Worm (Caenorhabditis elegans): Measurements from ENCODE around the gene mrps-22.

Gene mrps-22

DNA sequence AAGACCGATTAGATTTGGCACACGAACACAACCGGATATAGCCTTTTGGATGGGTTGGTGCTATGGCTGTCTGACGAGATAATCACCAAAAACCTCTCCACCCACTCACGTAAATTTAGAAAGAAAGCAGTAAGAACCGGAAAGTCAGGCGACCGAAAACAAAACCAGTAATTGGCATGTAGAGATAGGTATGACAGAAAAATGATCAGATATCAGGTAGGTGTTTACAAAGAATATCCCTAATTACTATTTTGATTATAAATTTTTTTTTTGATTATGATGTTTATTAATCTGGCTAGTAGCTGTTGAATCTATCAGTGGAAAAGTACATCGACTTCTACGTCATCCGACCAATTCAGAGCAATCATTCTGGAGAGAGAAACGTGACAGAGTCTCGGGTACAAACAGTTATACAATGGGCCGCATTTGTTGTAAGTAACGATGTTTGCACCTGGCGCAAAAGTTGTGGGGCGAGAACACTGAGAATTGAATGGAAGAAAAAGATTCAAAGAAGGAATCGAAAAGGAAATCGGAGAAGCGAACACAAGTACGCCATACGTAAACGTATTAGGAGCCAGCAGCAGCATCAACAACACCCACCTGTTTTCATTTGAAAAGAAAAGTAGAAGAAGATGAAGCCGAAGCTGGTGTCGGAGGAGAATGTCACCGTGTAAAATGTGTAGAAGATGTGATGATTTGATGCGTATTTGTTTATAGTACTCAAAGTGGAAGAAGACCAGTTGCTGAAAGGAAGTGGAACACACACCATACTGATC lies 31.4 kb upstream of the mrps-22 start (continued):
- no peak for TF ChIP-seq tlp-1 (tag; optimal IDR thresholded peaks at IDR 0.05)
- TF ChIP-seq mdl-1 (tag; optimal IDR thresholded peaks at IDR 0.05), result peak in 1 of 2 experiments; percentile 35
- TF ChIP-seq ztf-4 (tag; optimal IDR thresholded peaks at IDR 0.05), result peak; percentile 23
- no peak for TF ChIP-seq isw-1 (GFP tag; IDR thresholded peaks at IDR 0.05)
- 0 out of 2 replicates have a peak, but pooled peaks have one; percentile 19 for TF ChIP-seq nhr-19 (GFP tag; conservative IDR thresholded peaks at IDR 0.05)
- no peak for TF ChIP-seq nhr-12 (tag; optimal IDR thresholded peaks at IDR 0.05)
- no peak for TF ChIP-seq aly-2 (tag; optimal IDR thresholded peaks at IDR 0.05)
- TF ChIP-seq blmp-1 (tag; optimal IDR thresholded peaks at IDR 0.05), result peak; percentile 28

- peak; percentile 95 for TF ChIP-seq jun-1 (tag; optimal IDR thresholded peaks at IDR 0.05)
- TF ChIP-seq nhr-84 (tag; optimal IDR thresholded peaks at IDR 0.05), result no peak
- no peak for TF ChIP-seq tlp-1 (tag; optimal IDR thresholded peaks at IDR 0.05)
- TF ChIP-seq dsc-1 (tag; optimal IDR thresholded peaks at IDR 0.05), result peak; percentile 84
- TF ChIP-seq nhr-85 (tag), result peak; percentile 100
- peak; percentile 96 for TF ChIP-seq swsn-7 (tag; optimal IDR thresholded peaks at IDR 0.05)
- peak; percentile 21 for TF ChIP-seq vab-15 (tag; optimal IDR thresholded peaks at IDR 0.05)
- TF ChIP-seq ztf-4 (tag; optimal IDR thresholded peaks at IDR 0.05), result peak; percentile 95
- peak; percentile 85 for TF ChIP-seq ceh-8 (GFP tag; optimal IDR thresholded peaks at IDR 0.05)
- no peak for TF ChIP-seq nhr-12 (tag; optimal IDR thresholded peaks at IDR 0.05)
- peak; percentile 97 for TF ChIP-seq snu-23 (GFP tag; optimal IDR thresholded peaks at IDR 0.05)
- TF ChIP-seq Y116A8C.19 (tag; optimal IDR thresholded peaks at IDR 0.05; ENCODE audit: borderline replicate concordance), result no peak
- TF ChIP-seq lin-13 (GFP tag; optimal IDR thresholded peaks at IDR 0.05), result peak; percentile 95
- TF ChIP-seq F16B12.6 (tag; optimal IDR thresholded peaks at IDR 0.05), result peak; percentile 49
- peak; percentile 81 for TF ChIP-seq fkh-10 (GFP tag; optimal IDR thresholded peaks at IDR 0.05)
- no peak for TF ChIP-seq unc-62 (GFP tag; optimal IDR thresholded peaks at IDR 0.05)
- TF ChIP-seq mdl-1 (tag; optimal IDR thresholded peaks at IDR 0.05), result peak; percentile 32 to 96
- TF ChIP-seq zip-4 (GFP tag; optimal IDR thresholded peaks at IDR 0.05), result peak; percentile 63
- peak; percentile 99 for TF ChIP-seq lin-14 (GFP tag; optimal IDR thresholded peaks at IDR 0.05)
- no peak for TF ChIP-seq unc-30 (tag; optimal IDR thresholded peaks at IDR 0.05)
- TF ChIP-seq skn-1 (tag; optimal IDR thresholded peaks at IDR 0.05), result peak; percentile 96
- peak; percentile 85 for TF ChIP-seq lin-39 (tag; optimal IDR thresholded peaks at IDR 0.05)
- TF ChIP-seq pag-3 (tag; optimal IDR thresholded peaks at IDR 0.05; ENCODE audit: borderline replicate concordance, insufficient read depth), result no peak
- TF ChIP-seq mep-1 (tag; optimal IDR thresholded peaks at IDR 0.05), result peak; percentile 99
- peak; percentile 94 for TF ChIP-seq nhr-19 (GFP tag; conservative IDR thresholded peaks at IDR 0.05)
- no peak for TF ChIP-seq ces-1 (GFP tag; optimal IDR thresholded peaks at IDR 0.05)
- TF ChIP-seq egl-13 (tag; optimal IDR thresholded peaks at IDR 0.05), result peak; percentile 81
- TF ChIP-seq zag-1 (tag; optimal IDR thresholded peaks at IDR 0.05), result peak; percentile 63
- peak; percentile 77 for TF ChIP-seq snpc-4 (tag; optimal IDR thresholded peaks at IDR 0.05)
- no peak for TF ChIP-seq fkh-4 (tag; optimal IDR thresholded peaks at IDR 0.05; ENCODE audit: borderline replicate concordance)
- peak; percentile 99 for TF ChIP-seq nhr-11 (tag; optimal IDR thresholded peaks at IDR 0.05)
- TF ChIP-seq unc-86 (tag; optimal IDR thresholded peaks at IDR 0.05), result peak; percentile 96
- TF ChIP-seq lsy-2 (tag; optimal IDR thresholded peaks at IDR 0.05), result peak; percentile 92 to 96
- TF ChIP-seq nhr-90 (tag; optimal IDR thresholded peaks at IDR 0.05; ENCODE audit: poor library complexity), result peak; percentile 95
- peak; percentile 96 for TF ChIP-seq blmp-1 (tag; optimal IDR thresholded peaks at IDR 0.05)
- TF ChIP-seq hlh-4 (tag; optimal IDR thresholded peaks at IDR 0.05), result no peak
- TF ChIP-seq efl-3 (GFP tag; optimal IDR thresholded peaks at IDR 0.05), result peak; percentile 33
- no peak for TF ChIP-seq nhr-76 (tag; optimal IDR thresholded peaks at IDR 0.05)
- TF ChIP-seq aha-1 (tag; optimal IDR thresholded peaks at IDR 0.05), result peak; percentile 87
- TF ChIP-seq dpl-1 (GFP tag; optimal IDR thresholded peaks at IDR 0.05), result peak; percentile 67 to 75 (median 72)
- peak; percentile 72 for TF ChIP-seq sox-4 (tag; optimal IDR thresholded peaks at IDR 0.05)
- TF ChIP-seq sup-37 (GFP tag; optimal IDR thresholded peaks at IDR 0.05), result peak; percentile 55
- TF ChIP-seq ceh-82 (tag; optimal IDR thresholded peaks at IDR 0.05), result peak; percentile 81 to 88 (median 87)
- peak; percentile 87 for TF ChIP-seq C16A3.4 (tag; optimal IDR thresholded peaks at IDR 0.05)
- TF ChIP-seq lin-15B (tag; optimal IDR thresholded peaks at IDR 0.05), result no peak
Observed at ce11 chrII:10551985-10552736, 30.3 kb upstream of the mrps-22 start.
